Worm (Caenorhabditis elegans) whole organism, L3 larva: ENCODE measurements around the gene Y57G11B.2.

Experiments
- ZK546.5 ChIP-seq: sonication (generic microtip); optimal IDR thresholded peaks from 2 replicates; lab custom pipeline; 2017; ENCODE audit warnings: missing biosample characterization, missing genetic modification characterization
- aly-2 ChIP-seq: fragments of 150-350 bp; optimal IDR thresholded peaks from 2 replicates; lab custom pipeline; 2014; ENCODE audit warnings: missing biosample characterization, missing genetic modification characterization
- ama-1 ChIP-seq: fragments of 150-350 bp; optimal IDR thresholded peaks from 2 replicates; lab custom pipeline; 2018
- ceh-82 ChIP-seq: fragments of 150-350 bp; optimal IDR thresholded peaks from 2 replicates; lab custom pipeline; 2014; ENCODE audit warnings: missing biosample characterization, missing genetic modification characterization
- fkh-10 ChIP-seq: sonication (generic microtip); optimal IDR thresholded peaks from 2 replicates; lab custom pipeline; 2017; ENCODE audit warnings: missing biosample characterization, missing genetic modification reagents, missing genetic modification characterization
- jun-1 ChIP-seq: fragments of 150-350 bp; optimal IDR thresholded peaks from 2 replicates; lab custom pipeline; 2014; ENCODE audit warnings: missing biosample characterization, missing genetic modification reagents, missing genetic modification characterization
- lsy-12 ChIP-seq: sonication (generic microtip); optimal IDR thresholded peaks from 2 replicates; lab custom pipeline; 2016; ENCODE audit warnings: mild to moderate bottlenecking, missing genetic modification characterization, missing compliant biosample characterization
- nhr-23 ChIP-seq: fragments of 150-350 bp; optimal IDR thresholded peaks from 2 replicates; lab custom pipeline; 2014; ENCODE audit warnings: missing biosample characterization, missing genetic modification reagents, missing genetic modification characterization
- nhr-237 ChIP-seq: fragments of 150-350 bp; optimal IDR thresholded peaks from 2 replicates; lab custom pipeline; 2014; ENCODE audit warnings: missing biosample characterization, missing genetic modification characterization
- pha-4 ChIP-seq: fragments of 150-350 bp; optimal IDR thresholded peaks from 2 replicates; lab custom pipeline; 2014; ENCODE audit warnings: missing biosample characterization, missing genetic modification reagents, missing genetic modification characterization
- pqm-1 ChIP-seq: fragments of 150-350 bp; optimal IDR thresholded peaks from 2 replicates; lab custom pipeline; 2017; ENCODE audit warnings: missing biosample characterization, missing genetic modification characterization, inconsistent platforms
- skn-1 ChIP-seq: fragments of 150-350 bp; optimal IDR thresholded peaks from 2 replicates; lab custom pipeline; 2014; ENCODE audit warnings: missing biosample characterization, missing genetic modification characterization
- snpc-4 ChIP-seq: fragments of 150-350 bp; optimal IDR thresholded peaks from 2 replicates; lab custom pipeline; 2014; ENCODE audit warnings: missing biosample characterization, missing genetic modification characterization
- ztf-11 ChIP-seq: fragments of 150-350 bp; optimal IDR thresholded peaks from 2 replicates; lab custom pipeline; 2014; ENCODE audit warnings: missing biosample characterization, missing genetic modification characterization

- TF ChIP-seq ama-1 (no peak), aly-2 (tag; lab: Kevin White, UChicago) (no peak), snpc-4 (no peak), lsy-12 (tag; lab: Kevin White, UChicago) (no peak), ceh-82 (tag; lab: Kevin White, UChicago) (no peak), ZK546.5 (tag; lab: Kevin White, UChicago) (no peak), nhr-237 (tag; lab: Kevin White, UChicago) (no peak), jun-1 (no peak), pha-4 (tag; lab: Kevin White, UChicago) (no peak), pqm-1 (tag; lab: Kevin White, UChicago) (no peak), ztf-11 (no peak), fkh-10 (GFP tag; lab: Kevin White, UChicago) (no peak), skn-1 (no peak), nhr-23 (no peak)
These were observed 15.8 kb downstream of the Y57G11B.2 start, which contains the start of gene irld-18 for ce11 chrIV:14580939-14581338.
